Fruit fly (Drosophila melanogaster) whole organism, wandering third instar larva: ENCODE results near the gene Ir94a.

Experiments
- Abd-B ChIP-seq: fragments of >200 bp; optimal IDR thresholded peaks from 2 replicates; lab custom pipeline; 2017; ENCODE audit warnings: missing biosample characterization, missing genetic modification characterization
- GATAd ChIP-seq: sonication (Bioruptor generic); optimal IDR thresholded peaks from 2 replicates; lab custom pipeline; 2016; ENCODE audit warnings: missing biosample characterization, missing genetic modification characterization
- Hr78 ChIP-seq: fragments of >200 bp; optimal IDR thresholded peaks from 2 replicates; lab custom pipeline; 2017; ENCODE audit warnings: missing biosample characterization, missing genetic modification characterization
- Jra ChIP-seq: sonication (Bioruptor generic); optimal IDR thresholded peaks from 2 replicates; lab custom pipeline; 2016; ENCODE audit warnings: missing biosample characterization, missing genetic modification characterization
- Mio ChIP-seq: sonication (Bioruptor generic); optimal IDR thresholded peaks from 2 replicates; lab custom pipeline; 2016; ENCODE audit warnings: missing biosample characterization, missing genetic modification characterization
- Vsx2 ChIP-seq: fragments of 200-300, 225-300 bp; sonication (Bioruptor generic); optimal IDR thresholded peaks from 2 replicates; lab custom pipeline; 2018; ENCODE audit warnings: missing biosample characterization, missing genetic modification characterization; ENCODE audit not compliant: partially characterized antibody
- br ChIP-seq: fragments of 200-800 bp; sonication (Bioruptor generic); optimal IDR thresholded peaks from 2 replicates; lab custom pipeline; 2016; ENCODE audit warnings: missing biosample characterization, missing genetic modification characterization
- dl ChIP-seq, 2 experiments: fragments of 175-275, 200-275 bp in 1 of 2; fragments of 200-275 bp in 1 of 2; sonication (Bioruptor generic); optimal IDR thresholded peaks; lab custom pipeline; 2018; ENCODE audit warnings: mild to moderate bottlenecking in 2 of 2, missing biosample characterization in 2 of 2, missing genetic modification characterization in 2 of 2, moderate library complexity in 2 of 2; ENCODE audit not compliant: partially characterized antibody in 2 of 2, insufficient read depth in 1 of 2
- ey ChIP-seq: fragments of 200-800 bp; sonication (Bioruptor generic); optimal IDR thresholded peaks from 2 replicates; lab custom pipeline; 2016; ENCODE audit warnings: missing biosample characterization, missing genetic modification characterization
- fru ChIP-seq: fragments of 200-800 bp; sonication (Bioruptor generic); optimal IDR thresholded peaks from 3 replicates; lab custom pipeline; 2016; ENCODE audit warnings: missing biosample characterization, mild to moderate bottlenecking, missing genetic modification characterization
- lola ChIP-seq: fragments of >200 bp; optimal IDR thresholded peaks from 2 replicates; lab custom pipeline; 2017; ENCODE audit warnings: missing biosample characterization, missing genetic modification characterization
- psq ChIP-seq: fragments of 200-800 bp; sonication (Bioruptor generic); optimal IDR thresholded peaks from 3 replicates; lab custom pipeline; 2017; ENCODE audit warnings: missing biosample characterization, mild to moderate bottlenecking, missing genetic modification characterization, moderate library complexity
- rgr ChIP-seq: fragments of 200-800 bp; sonication (Bioruptor generic); optimal IDR thresholded peaks from 3 replicates; lab custom pipeline; 2016; ENCODE audit warnings: missing biosample characterization, mild to moderate bottlenecking, missing genetic modification characterization

- TF ChIP-seq fru (GFP tag; lab: Kevin White, UChicago): no peak
- no peak for TF ChIP-seq lola (GFP tag; lab: Kevin White, UChicago)
- TF ChIP-seq Jra (GFP tag; lab: Kevin White, UChicago): no peak
- no peak for TF ChIP-seq Hr78
- TF ChIP-seq rgr (GFP tag; lab: Kevin White, UChicago): no peak
- TF ChIP-seq psq: no peak
- no peak for TF ChIP-seq br
- TF ChIP-seq Vsx2: no peak
- TF ChIP-seq ey (GFP tag; lab: Kevin White, UChicago): no peak
- TF ChIP-seq GATAd (GFP tag; lab: Kevin White, UChicago): no peak
- TF ChIP-seq dl (GFP tag; optimal IDR thresholded peaks at IDR 0.05; lab: Kevin White, UChicago; ENCODE audit: insufficient read depth in 1 of 2, partially characterized antibody in 2 of 2): no peak
- TF ChIP-seq Mio (GFP tag; lab: Kevin White, UChicago): no peak
- TF ChIP-seq Abd-B: no peak
Measured at dm6 chr3R:22108316-22108715, 4.9 kb upstream of the Ir94a start.
